Worm (Caenorhabditis elegans) whole organism, L2 larva: ENCODE results near the gene T05A8.11.

Experiments used
- C34F6.9 ChIP-seq: fragments of 150-350 bp; optimal IDR thresholded peaks from 2 replicates; lab custom pipeline; 2014; ENCODE audit warnings: missing biosample characterization, missing genetic modification characterization
- F13H6.1 ChIP-seq: sonication (generic microtip); optimal IDR thresholded peaks from 2 replicates; lab custom pipeline; 2016; ENCODE audit warnings: missing genetic modification characterization, missing compliant biosample characterization
- R02D3.7 ChIP-seq: fragments of 150-350 bp; optimal IDR thresholded peaks from 2 replicates; lab custom pipeline; 2014; ENCODE audit warnings: missing biosample characterization, missing genetic modification characterization
- ZK546.5 ChIP-seq: sonication (generic microtip); optimal IDR thresholded peaks from 2 replicates; lab custom pipeline; 2017; ENCODE audit warnings: missing biosample characterization, missing genetic modification characterization
- ceh-16 ChIP-seq: fragments of 150-350 bp; optimal IDR thresholded peaks from 2 replicates; lab custom pipeline; 2014; ENCODE audit warnings: missing biosample characterization, missing genetic modification characterization
- ceh-82 ChIP-seq: fragments of 150-350 bp; optimal IDR thresholded peaks from 2 replicates; lab custom pipeline; 2014; ENCODE audit warnings: missing biosample characterization, missing genetic modification characterization
- egl-27 ChIP-seq: sonication (generic microtip); optimal IDR thresholded peaks from 3 replicates; lab custom pipeline; 2017; ENCODE audit warnings: missing biosample characterization, missing genetic modification reagents, missing genetic modification characterization
- elt-1 ChIP-seq: fragments of 150-350 bp; optimal IDR thresholded peaks from 2 replicates; lab custom pipeline; 2014; ENCODE audit warnings: missing biosample characterization, missing genetic modification characterization
- lin-11 ChIP-seq: fragments of 150-350 bp; sonication (generic microtip); optimal IDR thresholded peaks from 2 replicates; lab custom pipeline; 2014; ENCODE audit warnings: missing biosample characterization, missing genetic modification characterization, inconsistent platforms, mixed read lengths
- lin-13 ChIP-seq: fragments of 150-350 bp; optimal IDR thresholded peaks from 2 replicates; lab custom pipeline; 2014; ENCODE audit warnings: missing biosample characterization, missing genetic modification reagents, missing genetic modification characterization
- lin-39 ChIP-seq: fragments of 150-350 bp; optimal IDR thresholded peaks from 2 replicates; lab custom pipeline; 2014; ENCODE audit warnings: missing biosample characterization, missing genetic modification reagents, missing genetic modification characterization
- lsy-2 ChIP-seq, 2 experiments: fragments of 150-350 bp in 1 of 2; sonication (generic microtip) in 1 of 2; optimal IDR thresholded peaks; 2 replicates each; lab custom pipeline; 2014 to 2017; ENCODE audit warnings: missing biosample characterization in 2 of 2, missing genetic modification characterization in 2 of 2
- nhr-10 ChIP-seq: sonication (generic microtip); optimal IDR thresholded peaks from 2 replicates; lab custom pipeline; 2017; ENCODE audit warnings: missing biosample characterization, missing genetic modification characterization
- nhr-11 ChIP-seq: fragments of 150-350 bp; optimal IDR thresholded peaks from 2 replicates; lab custom pipeline; 2014; ENCODE audit warnings: missing biosample characterization, missing genetic modification characterization
- nhr-12 ChIP-seq: fragments of 150-350 bp; optimal IDR thresholded peaks from 2 replicates; lab custom pipeline; 2014; ENCODE audit warnings: missing biosample characterization, missing genetic modification characterization
- nhr-129 ChIP-seq: fragments of 150-350 bp; optimal IDR thresholded peaks from 2 replicates; lab custom pipeline; 2014; ENCODE audit warnings: missing biosample characterization, missing genetic modification characterization
- nhr-21 ChIP-seq: fragments of 150-350 bp; optimal IDR thresholded peaks from 2 replicates; lab custom pipeline; 2014; ENCODE audit warnings: missing biosample characterization, missing genetic modification characterization
- nhr-23 ChIP-seq: fragments of 150-350 bp; optimal IDR thresholded peaks from 2 replicates; lab custom pipeline; 2014; ENCODE audit warnings: missing biosample characterization, missing genetic modification reagents, missing genetic modification characterization
- nhr-237 ChIP-seq: fragments of 150-350 bp; optimal IDR thresholded peaks from 2 replicates; lab custom pipeline; 2014; ENCODE audit warnings: missing biosample characterization, missing genetic modification characterization
- nhr-25 ChIP-seq: fragments of 150-350 bp; sonication (generic microtip); optimal IDR thresholded peaks from 3 replicates; lab custom pipeline; 2014; ENCODE audit warnings: missing biosample characterization, missing genetic modification characterization
- nhr-6 ChIP-seq: fragments of 150-350 bp; optimal IDR thresholded peaks from 2 replicates; lab custom pipeline; 2014; ENCODE audit warnings: missing biosample characterization, missing genetic modification characterization
- nhr-77 ChIP-seq: fragments of 150-350 bp; optimal IDR thresholded peaks from 2 replicates; lab custom pipeline; 2014; ENCODE audit warnings: missing biosample characterization, missing genetic modification characterization
- peb-1 ChIP-seq: fragments of 150-350 bp; optimal IDR thresholded peaks from 2 replicates; lab custom pipeline; 2014; ENCODE audit warnings: missing biosample characterization, missing genetic modification characterization
- sem-4 ChIP-seq: fragments of 150-350 bp; optimal IDR thresholded peaks from 2 replicates; lab custom pipeline; 2014; ENCODE audit warnings: missing biosample characterization, missing genetic modification reagents, missing genetic modification characterization
- skn-1 ChIP-seq: sonication (generic microtip); optimal IDR thresholded peaks from 2 replicates; lab custom pipeline; 2017; ENCODE audit warnings: missing biosample characterization, missing genetic modification characterization
- sma-3 ChIP-seq: sonication (generic microtip); optimal IDR thresholded peaks from 2 replicates; lab custom pipeline; 2016; ENCODE audit warnings: missing genetic modification reagents, missing genetic modification characterization, missing compliant biosample characterization
- sma-9 ChIP-seq, 2 experiments: fragments of 150-350 bp in 1 of 2; sonication (generic microtip) in 1 of 2; optimal IDR thresholded peaks; 2 replicates each; lab custom pipeline; 2014 to 2016; ENCODE audit warnings: missing genetic modification characterization in 2 of 2, mild to moderate bottlenecking in 1 of 2, missing biosample characterization in 1 of 2, missing compliant biosample characterization in 1 of 2, missing genetic modification reagents in 1 of 2, moderate library complexity in 1 of 2
- snpc-4 ChIP-seq: fragments of 150-350 bp; optimal IDR thresholded peaks from 2 replicates; lab custom pipeline; 2014; ENCODE audit warnings: missing biosample characterization, missing genetic modification characterization
- unc-39 ChIP-seq: fragments of 150-350 bp; optimal IDR thresholded peaks from 2 replicates; lab custom pipeline; 2014; ENCODE audit warnings: missing biosample characterization, missing genetic modification characterization
- unc-55 ChIP-seq: fragments of 150-350 bp; sonication (generic microtip); optimal IDR thresholded peaks from 3 replicates; lab custom pipeline; 2014; ENCODE audit warnings: missing biosample characterization, missing genetic modification reagents, missing genetic modification characterization
- unc-62 ChIP-seq: fragments of 150-350 bp; optimal IDR thresholded peaks from 2 replicates; lab custom pipeline; 2014; ENCODE audit warnings: missing biosample characterization, missing genetic modification reagents, missing genetic modification characterization
- zag-1 ChIP-seq: fragments of 150-350 bp; optimal IDR thresholded peaks from 2 replicates; lab custom pipeline; 2014; ENCODE audit warnings: missing biosample characterization, missing genetic modification characterization
- ztf-1 ChIP-seq: fragments of 200-800 bp; sonication (Bioruptor generic); conservative IDR thresholded peaks from 2 replicates; pipeline ENCODE4 v1.3.6; 2022; ENCODE audit warnings: missing genetic modification characterization, missing compliant biosample characterization
- ztf-11 ChIP-seq: sonication (generic microtip); optimal IDR thresholded peaks from 2 replicates; lab custom pipeline; 2017; ENCODE audit warnings: missing biosample characterization, missing genetic modification characterization
- ztf-4 ChIP-seq: fragments of 150-350 bp; optimal IDR thresholded peaks from 2 replicates; lab custom pipeline; 2014; ENCODE audit warnings: missing biosample characterization, missing genetic modification characterization

The T05A8.11 gene

DNA sequence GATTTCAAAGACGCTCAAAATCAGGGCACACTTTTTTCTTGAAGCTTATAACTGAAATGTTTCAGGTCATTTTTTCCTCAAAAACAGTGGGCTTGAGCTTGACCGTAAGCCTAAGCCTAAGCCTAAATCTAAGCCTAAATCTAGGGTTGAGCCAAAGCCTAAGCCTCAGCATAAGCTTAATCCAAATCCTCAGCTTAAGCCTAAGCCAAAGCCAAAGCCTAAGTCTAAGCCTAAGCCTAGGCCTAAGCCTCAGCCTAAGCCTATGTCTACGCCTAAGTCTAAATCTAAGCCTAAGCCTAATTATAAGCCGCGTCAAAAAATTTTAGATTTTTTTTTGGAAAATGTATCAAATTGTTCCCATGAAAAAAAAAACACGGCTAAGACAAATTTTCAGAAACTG is 8.8 kb upstream of the T05A8.11 start:
- TF ChIP-seq ztf-1 (GFP tag; lab: Robert Waterston, UW) (no peak), nhr-21 (tag; lab: Kevin White, UChicago) (no peak), lin-11 (tag; lab: Kevin White, UChicago) (no peak)

DNA sequence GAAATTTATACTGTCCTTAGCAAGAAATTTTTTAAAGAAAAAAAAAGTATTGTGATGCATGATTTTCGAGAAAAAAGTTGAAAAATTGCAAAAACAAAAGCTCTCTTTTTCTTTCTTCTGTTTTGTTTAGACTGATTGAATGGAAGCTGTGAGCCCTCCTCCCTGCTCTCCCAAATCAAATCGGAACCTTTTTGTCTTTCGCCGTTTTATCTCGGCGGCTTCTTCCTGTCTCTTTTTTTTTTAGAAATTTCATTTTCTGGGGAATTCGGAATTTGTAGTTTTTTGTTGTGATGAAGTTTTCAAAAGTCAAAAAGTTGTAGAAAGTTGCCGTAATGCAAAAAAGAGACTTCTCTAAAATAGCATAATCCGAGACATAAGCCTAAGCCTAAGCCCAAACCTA is 5.2 kb upstream of the T05A8.11 start:
- TF ChIP-seq nhr-21 (tag; lab: Kevin White, UChicago) (no peak), nhr-11 (no peak), lin-13 (GFP tag; lab: Kevin White, UChicago) (no peak), peb-1 (no peak), lsy-2 (tag; optimal IDR thresholded peaks at IDR 0.05; lab: Kevin White, UChicago) (no peak), nhr-12 (tag; lab: Kevin White, UChicago) (no peak), C34F6.9 (tag; lab: Kevin White, UChicago) (no peak), ceh-82 (tag; lab: Kevin White, UChicago) (no peak)
- TF ChIP-seq, all 48 proteins: peak for 0

DNA sequence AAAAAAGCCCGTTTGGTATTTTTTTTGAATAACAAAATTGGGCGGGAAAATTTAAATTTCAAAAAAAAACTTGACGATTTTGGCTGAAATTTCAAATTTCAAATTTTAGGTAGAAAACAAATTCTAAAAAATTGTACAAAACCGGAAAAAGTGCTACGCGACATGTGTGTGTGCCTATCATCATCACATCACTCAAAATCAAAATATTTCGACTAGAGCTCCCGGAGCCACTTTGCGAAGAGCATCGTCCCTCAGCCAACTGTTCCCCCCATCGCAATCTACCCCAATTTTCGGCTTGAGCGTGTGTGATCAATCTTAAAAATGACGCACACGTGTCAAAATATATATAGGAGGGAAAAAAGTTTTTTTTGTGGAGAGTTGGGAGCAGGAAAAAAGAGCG is 1.3 kb upstream of the T05A8.11 start:
- TF ChIP-seq sma-9 (GFP tag; optimal IDR thresholded peaks at IDR 0.05; lab: Kevin White, UChicago) (no peak), sma-9 (tag; optimal IDR thresholded peaks at IDR 0.05; lab: Kevin White, UChicago) (no peak), C34F6.9 (tag; lab: Kevin White, UChicago) (peak; percentile 1), zag-1 (tag; lab: Kevin White, UChicago) (no peak)

DNA sequence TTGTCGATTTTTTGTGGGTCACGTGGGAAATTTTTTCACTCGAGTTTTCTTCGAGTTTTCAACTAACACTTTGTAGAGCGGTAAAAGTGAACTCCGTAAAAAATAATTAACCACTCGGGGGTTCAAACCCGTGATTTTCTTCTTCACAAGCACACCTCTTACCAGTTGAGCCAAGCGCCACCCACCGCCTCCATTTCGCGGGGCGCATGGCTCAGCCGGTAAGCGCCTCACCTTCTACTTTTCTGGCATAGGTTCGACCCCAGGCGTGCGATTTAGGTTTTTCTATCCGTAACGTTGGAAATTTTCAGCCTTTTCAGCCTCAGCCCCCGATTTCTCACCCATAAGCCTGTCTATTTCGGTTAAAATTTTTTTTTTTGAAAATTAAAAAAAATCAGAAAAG is 3.5 kb downstream of the T05A8.11 start:
- TF ChIP-seq zag-1 (tag; lab: Kevin White, UChicago): no peak
- TF ChIP-seq F13H6.1 (tag; lab: Kevin White, UChicago): no peak
- TF ChIP-seq lin-39 (tag; lab: Kevin White, UChicago): no peak
- TF ChIP-seq nhr-6 (tag; lab: Kevin White, UChicago): no peak
- no peak for TF ChIP-seq ztf-11 (tag; lab: Kevin White, UChicago)
- TF ChIP-seq nhr-12 (tag; lab: Kevin White, UChicago): no peak
- TF ChIP-seq unc-39: no peak
- TF ChIP-seq ceh-82 (tag; lab: Kevin White, UChicago): no peak
- no peak for TF ChIP-seq nhr-23 (tag; lab: Kevin White, UChicago)
- no peak for TF ChIP-seq ztf-1 (GFP tag; lab: Robert Waterston, UW)
- TF ChIP-seq sem-4 (tag; lab: Kevin White, UChicago): no peak
- no peak for TF ChIP-seq nhr-25 (tag; lab: Kevin White, UChicago)
- TF ChIP-seq lin-13 (GFP tag; lab: Kevin White, UChicago): no peak
- TF ChIP-seq unc-62 (GFP tag; lab: Kevin White, UChicago): no peak
- no peak for TF ChIP-seq nhr-129 (tag; lab: Kevin White, UChicago)
- no peak for TF ChIP-seq skn-1 (tag; lab: Kevin White, UChicago)
- no peak for TF ChIP-seq nhr-11
- no peak for TF ChIP-seq snpc-4 (tag; lab: Kevin White, UChicago)

DNA sequence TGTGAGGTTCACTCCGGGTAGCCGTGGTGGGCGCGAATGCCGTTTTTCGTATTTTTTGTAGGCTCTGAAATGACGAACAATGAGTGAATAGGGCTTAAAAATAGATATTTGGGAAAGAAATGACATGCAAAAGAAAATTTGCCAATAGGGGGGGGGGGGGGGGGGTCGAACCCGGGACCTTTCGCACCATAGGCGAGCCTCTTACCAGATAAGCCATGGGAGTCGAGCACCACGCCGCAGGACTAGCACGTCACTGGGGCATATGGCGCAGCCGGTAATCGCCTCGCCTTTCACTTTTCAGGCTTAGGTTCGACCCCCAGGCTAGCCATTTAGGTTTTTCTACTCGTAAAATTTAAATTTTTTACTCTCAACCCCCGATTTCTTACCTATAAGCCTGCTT is 6.2 kb downstream of the T05A8.11 start:
- TF ChIP-seq nhr-10 (tag; lab: Kevin White, UChicago): no peak
- no peak for TF ChIP-seq nhr-77 (tag; lab: Kevin White, UChicago)
- no peak for TF ChIP-seq sma-9 (GFP tag; optimal IDR thresholded peaks at IDR 0.05; lab: Kevin White, UChicago)
- TF ChIP-seq sma-9 (tag; optimal IDR thresholded peaks at IDR 0.05; lab: Kevin White, UChicago): no peak
- no peak for TF ChIP-seq C34F6.9 (tag; lab: Kevin White, UChicago)
- TF ChIP-seq sem-4 (tag; lab: Kevin White, UChicago): no peak
- TF ChIP-seq skn-1 (tag; lab: Kevin White, UChicago): no peak
- TF ChIP-seq ZK546.5: no peak
- TF ChIP-seq unc-55: no peak
- TF ChIP-seq nhr-12 (tag; lab: Kevin White, UChicago): no peak
- TF ChIP-seq nhr-237: no peak
- no peak for TF ChIP-seq ztf-4 (tag; lab: Kevin White, UChicago)
- no peak for TF ChIP-seq R02D3.7 (tag; lab: Kevin White, UChicago)
- no peak for TF ChIP-seq elt-1 (tag; lab: Kevin White, UChicago)
- no peak for TF ChIP-seq ztf-11 (tag; lab: Kevin White, UChicago)
- TF ChIP-seq lin-39 (tag; lab: Kevin White, UChicago): no peak
- no peak for TF ChIP-seq nhr-25 (tag; lab: Kevin White, UChicago)
- TF ChIP-seq lin-11 (tag; lab: Kevin White, UChicago): no peak
- TF ChIP-seq sma-3 (GFP tag; lab: Kevin White, UChicago): no peak
- no peak for TF ChIP-seq egl-27 (tag; lab: Kevin White, UChicago)
- no peak for TF ChIP-seq ceh-16
